Worm (Caenorhabditis elegans) whole organism, L2 larva: ENCODE results near the gene nfu-1.

Experiments used
- C34F6.9 ChIP-seq: fragments of 150-350 bp; optimal IDR thresholded peaks from 2 replicates; lab custom pipeline; 2014; ENCODE audit warnings: missing biosample characterization, missing genetic modification characterization
- F13H6.1 ChIP-seq: sonication (generic microtip); optimal IDR thresholded peaks from 2 replicates; lab custom pipeline; 2016; ENCODE audit warnings: missing genetic modification characterization, missing compliant biosample characterization
- R02D3.7 ChIP-seq: fragments of 150-350 bp; optimal IDR thresholded peaks from 2 replicates; lab custom pipeline; 2014; ENCODE audit warnings: missing biosample characterization, missing genetic modification characterization
- alr-1 ChIP-seq: fragments of 150-350 bp; optimal IDR thresholded peaks from 2 replicates; lab custom pipeline; 2014; ENCODE audit warnings: missing biosample characterization, missing genetic modification characterization
- aly-2 ChIP-seq: fragments of 150-350 bp; optimal IDR thresholded peaks from 2 replicates; lab custom pipeline; 2014; ENCODE audit warnings: missing biosample characterization, missing genetic modification characterization
- ama-1 ChIP-seq: fragments of 150-350 bp; optimal IDR thresholded peaks from 2 replicates; lab custom pipeline; 2018; ENCODE audit warnings: inconsistent platforms
- ceh-16 ChIP-seq: fragments of 150-350 bp; optimal IDR thresholded peaks from 2 replicates; lab custom pipeline; 2014; ENCODE audit warnings: missing biosample characterization, missing genetic modification characterization
- crh-2 ChIP-seq: sonication (generic microtip); optimal IDR thresholded peaks from 2 replicates; lab custom pipeline; 2017; ENCODE audit warnings: missing biosample characterization, missing genetic modification characterization
- egl-27 ChIP-seq: sonication (generic microtip); optimal IDR thresholded peaks from 3 replicates; lab custom pipeline; 2017; ENCODE audit warnings: missing biosample characterization, missing genetic modification reagents, missing genetic modification characterization
- elt-1 ChIP-seq: fragments of 150-350 bp; optimal IDR thresholded peaks from 2 replicates; lab custom pipeline; 2014; ENCODE audit warnings: missing biosample characterization, missing genetic modification characterization
- elt-3 ChIP-seq: sonication (generic microtip); optimal IDR thresholded peaks from 2 replicates; lab custom pipeline; 2017; ENCODE audit warnings: missing biosample characterization, missing genetic modification characterization
- fos-1 ChIP-seq: fragments of 150-350 bp; optimal IDR thresholded peaks from 2 replicates; lab custom pipeline; 2014; ENCODE audit warnings: missing biosample characterization, missing genetic modification characterization
- gmeb-1 ChIP-seq: fragments of 150-350 bp; optimal IDR thresholded peaks from 2 replicates; lab custom pipeline; 2014; ENCODE audit warnings: missing biosample characterization, missing genetic modification characterization
- lin-11 ChIP-seq: fragments of 150-350 bp; sonication (generic microtip); optimal IDR thresholded peaks from 2 replicates; lab custom pipeline; 2014; ENCODE audit warnings: missing biosample characterization, missing genetic modification characterization, inconsistent platforms, mixed read lengths
- lin-13 ChIP-seq: fragments of 150-350 bp; optimal IDR thresholded peaks from 2 replicates; lab custom pipeline; 2014; ENCODE audit warnings: missing biosample characterization, missing genetic modification reagents, missing genetic modification characterization
- lin-39 ChIP-seq: fragments of 150-350 bp; optimal IDR thresholded peaks from 2 replicates; lab custom pipeline; 2014; ENCODE audit warnings: missing biosample characterization, missing genetic modification reagents, missing genetic modification characterization
- lsy-2 ChIP-seq, 2 experiments: fragments of 150-350 bp in 1 of 2; sonication (generic microtip) in 1 of 2; optimal IDR thresholded peaks; 2 replicates each; lab custom pipeline; 2014 to 2017; ENCODE audit warnings: missing biosample characterization in 2 of 2, missing genetic modification characterization in 2 of 2
- mab-5 ChIP-seq: fragments of 150-350 bp; optimal IDR thresholded peaks from 2 replicates; lab custom pipeline; 2014; ENCODE audit warnings: missing biosample characterization, missing genetic modification characterization
- mbf-1 ChIP-seq: sonication (generic microtip); optimal IDR thresholded peaks from 2 replicates; lab custom pipeline; 2017; ENCODE audit warnings: missing biosample characterization, missing genetic modification characterization
- nhr-11 ChIP-seq: fragments of 150-350 bp; optimal IDR thresholded peaks from 2 replicates; lab custom pipeline; 2014; ENCODE audit warnings: missing biosample characterization, missing genetic modification characterization
- nhr-129 ChIP-seq: fragments of 150-350 bp; optimal IDR thresholded peaks from 2 replicates; lab custom pipeline; 2014; ENCODE audit warnings: missing biosample characterization, missing genetic modification characterization
- nhr-21 ChIP-seq: fragments of 150-350 bp; optimal IDR thresholded peaks from 2 replicates; lab custom pipeline; 2014; ENCODE audit warnings: missing biosample characterization, missing genetic modification characterization
- nhr-237 ChIP-seq: fragments of 150-350 bp; optimal IDR thresholded peaks from 2 replicates; lab custom pipeline; 2014; ENCODE audit warnings: missing biosample characterization, missing genetic modification characterization
- nhr-25 ChIP-seq: fragments of 150-350 bp; sonication (generic microtip); optimal IDR thresholded peaks from 3 replicates; lab custom pipeline; 2014; ENCODE audit warnings: missing biosample characterization, missing genetic modification characterization
- nhr-6 ChIP-seq: fragments of 150-350 bp; optimal IDR thresholded peaks from 2 replicates; lab custom pipeline; 2014; ENCODE audit warnings: missing biosample characterization, missing genetic modification characterization
- nhr-77 ChIP-seq: fragments of 150-350 bp; optimal IDR thresholded peaks from 2 replicates; lab custom pipeline; 2014; ENCODE audit warnings: missing biosample characterization, missing genetic modification characterization
- peb-1 ChIP-seq: fragments of 150-350 bp; optimal IDR thresholded peaks from 2 replicates; lab custom pipeline; 2014; ENCODE audit warnings: missing biosample characterization, missing genetic modification characterization
- sem-4 ChIP-seq: fragments of 150-350 bp; optimal IDR thresholded peaks from 2 replicates; lab custom pipeline; 2014; ENCODE audit warnings: missing biosample characterization, missing genetic modification reagents, missing genetic modification characterization
- sma-3 ChIP-seq: sonication (generic microtip); optimal IDR thresholded peaks from 2 replicates; lab custom pipeline; 2016; ENCODE audit warnings: missing genetic modification reagents, missing genetic modification characterization, missing compliant biosample characterization
- sma-9 ChIP-seq, 2 experiments: fragments of 150-350 bp in 1 of 2; sonication (generic microtip) in 1 of 2; optimal IDR thresholded peaks; 2 replicates each; lab custom pipeline; 2014 to 2016; ENCODE audit warnings: missing genetic modification characterization in 2 of 2, mild to moderate bottlenecking in 1 of 2, missing biosample characterization in 1 of 2, missing compliant biosample characterization in 1 of 2, missing genetic modification reagents in 1 of 2, moderate library complexity in 1 of 2
- unc-39 ChIP-seq: fragments of 150-350 bp; optimal IDR thresholded peaks from 2 replicates; lab custom pipeline; 2014; ENCODE audit warnings: missing biosample characterization, missing genetic modification characterization
- unc-55 ChIP-seq: fragments of 150-350 bp; sonication (generic microtip); optimal IDR thresholded peaks from 3 replicates; lab custom pipeline; 2014; ENCODE audit warnings: missing biosample characterization, missing genetic modification reagents, missing genetic modification characterization
- unc-62 ChIP-seq: fragments of 150-350 bp; optimal IDR thresholded peaks from 2 replicates; lab custom pipeline; 2014; ENCODE audit warnings: missing biosample characterization, missing genetic modification reagents, missing genetic modification characterization

Gene nfu-1

ce11 chrIV:10367740-10368246, 19.4 kb upstream of the nfu-1 start, which contains the start of gene pges-2:
TSS of gene pges-2 (minus strand) at chrIV:10367790.
- TF ChIP-seq unc-55 (GFP tag; lab: Kevin White, UChicago): peak; percentile 58
- TF ChIP-seq alr-1 (tag; lab: Kevin White, UChicago): no peak
- TF ChIP-seq C34F6.9 (tag; lab: Kevin White, UChicago): peak; percentile 53
- no peak for TF ChIP-seq lin-11 (tag; lab: Kevin White, UChicago)
- TF ChIP-seq lsy-2 (tag; optimal IDR thresholded peaks at IDR 0.05; lab: Kevin White, UChicago): peak in 1 of 2 experiments; percentile 62

ce11 chrIV:10368326-10368725, 18.9 kb upstream of the nfu-1 start, which contains the start of gene iars-1:
TSS of gene iars-1 (plus strand) at chrIV:10368601.
- TF ChIP-seq nhr-129 (peak; percentile 11), unc-39 (tag; lab: Kevin White, UChicago) (no peak), nhr-21 (tag; lab: Kevin White, UChicago) (no peak), nhr-77 (tag; lab: Kevin White, UChicago) (no peak)

- TF ChIP-seq C34F6.9 (tag; lab: Kevin White, UChicago): peak; percentile 92
- TF ChIP-seq sma-9 (GFP tag; optimal IDR thresholded peaks at IDR 0.05; lab: Kevin White, UChicago): peak; percentile 38
- no peak for TF ChIP-seq sma-9 (tag; optimal IDR thresholded peaks at IDR 0.05; lab: Kevin White, UChicago)
- no peak for TF ChIP-seq elt-1 (tag; lab: Kevin White, UChicago)
- peak; percentile 68 for TF ChIP-seq sma-3 (GFP tag; lab: Kevin White, UChicago)
- peak; percentile 83 for TF ChIP-seq gmeb-1 (tag; lab: Kevin White, UChicago)
- peak; percentile 47 for TF ChIP-seq lin-11 (tag; lab: Kevin White, UChicago)
- TF ChIP-seq lsy-2 (tag; optimal IDR thresholded peaks at IDR 0.05; lab: Kevin White, UChicago): peak; percentile 72 to 87
- peak; percentile 78 for TF ChIP-seq unc-55 (GFP tag; lab: Kevin White, UChicago)
- peak; percentile 9 for TF ChIP-seq ama-1 (lab: Kevin White, UChicago)
- TF ChIP-seq sem-4 (tag; lab: Kevin White, UChicago): peak; percentile 9
- TF ChIP-seq unc-62 (GFP tag; lab: Kevin White, UChicago): no peak
- peak; percentile 17 for TF ChIP-seq mab-5 (tag; lab: Kevin White, UChicago)
- peak; percentile 46 for TF ChIP-seq egl-27
- TF ChIP-seq nhr-25: peak; percentile 80
- TF ChIP-seq alr-1 (tag; lab: Kevin White, UChicago): no peak
- no peak for TF ChIP-seq aly-2
- no peak for TF ChIP-seq mbf-1
- peak; percentile 17 for TF ChIP-seq nhr-21 (tag; lab: Kevin White, UChicago)
- TF ChIP-seq nhr-129: peak; percentile 48
- TF ChIP-seq crh-2 (tag; lab: Kevin White, UChicago): peak; percentile 94
- peak; percentile 52 for TF ChIP-seq F13H6.1
- no peak for TF ChIP-seq R02D3.7 (tag; lab: Kevin White, UChicago)
- peak; percentile 71 for TF ChIP-seq lin-13 (GFP tag; lab: Kevin White, UChicago)
- TF ChIP-seq nhr-77 (tag; lab: Kevin White, UChicago): no peak
- peak; percentile 46 for TF ChIP-seq fos-1 (tag; lab: Kevin White, UChicago)
- TF ChIP-seq ceh-16: no peak
- peak; percentile 43 for TF ChIP-seq nhr-6 (tag; lab: Kevin White, UChicago)
- TF ChIP-seq, all 48 proteins: peak for 19
These were observed 13.4 kb upstream of the nfu-1 start, which contains the start of gene mpz-5 for ce11 chrIV:10373772-10374288. TSS of gene mpz-5 (minus strand) at chrIV:10373822.

ce11 chrIV:10374601-10375000, 12.6 kb upstream of the nfu-1 start, which contains the start of gene mask-1:
TSS of gene mask-1 (plus strand) at chrIV:10374901.
- TF ChIP-seq unc-39 (tag; lab: Kevin White, UChicago): no peak
- no peak for TF ChIP-seq elt-3 (tag; lab: Kevin White, UChicago)
- no peak for TF ChIP-seq nhr-237
- TF ChIP-seq nhr-6 (tag; lab: Kevin White, UChicago): no peak
- TF ChIP-seq peb-1 (tag; lab: Kevin White, UChicago): no peak
- TF ChIP-seq unc-55 (GFP tag; lab: Kevin White, UChicago): no peak
- TF ChIP-seq lin-39: no peak
- TF ChIP-seq lin-13 (GFP tag; lab: Kevin White, UChicago): no peak
- TF ChIP-seq ceh-16: no peak
- no peak for TF ChIP-seq nhr-11 (tag; lab: Kevin White, UChicago)
- no peak for TF ChIP-seq mab-5 (tag; lab: Kevin White, UChicago)
- TF ChIP-seq nhr-21 (tag; lab: Kevin White, UChicago): no peak
- TF ChIP-seq mbf-1: no peak
